Fruit fly (Drosophila melanogaster) whole organism, embryonic: ENCODE data around the gene Frmd5.

Experiments used
- Atf6 ChIP-seq: fragments of 200-800 bp; sonication (Bioruptor generic); IDR thresholded peaks from 2 replicates; pipeline ENCODE4 v1.3.6; 2022; ENCODE audit warnings: missing biosample characterization, missing genetic modification characterization
- BEAF-32 ChIP-seq: fragments of 200-800 bp; sonication (Bioruptor generic); optimal IDR thresholded peaks from 3 replicates; lab custom pipeline; 2017; ENCODE audit warnings: missing biosample characterization, missing genetic modification characterization, mild to moderate bottlenecking, moderate library complexity, missing genetic modification reagents
- CG10147 ChIP-seq: fragments of 200-800 bp; sonication (Bioruptor generic); optimal IDR thresholded peaks from 2 replicates; lab custom pipeline; 2019; ENCODE audit warnings: missing biosample characterization, mild to moderate bottlenecking, missing genetic modification characterization, moderate library complexity
- CG10321 ChIP-seq: fragments of 200-800 bp; sonication (Bioruptor generic); IDR thresholded peaks from 2 replicates; pipeline ENCODE4 v1.3.6; 2022; ENCODE audit warnings: missing biosample characterization, missing genetic modification characterization
- CG11560 ChIP-seq: fragments of 200-800 bp; sonication (Bioruptor generic); IDR thresholded peaks from 3 replicates; pipeline ENCODE4 v1.3.6; 2022; ENCODE audit warnings: missing biosample characterization, missing genetic modification characterization
- CG13287 ChIP-seq: fragments of 200-800 bp; sonication (Bioruptor generic); IDR thresholded peaks from 2 replicates; pipeline ENCODE4 v1.3.6; 2022; ENCODE audit warnings: missing biosample characterization, missing genetic modification characterization; ENCODE audit not compliant: partially characterized antibody
- CG14860 ChIP-seq: fragments of 200-800 bp; sonication (Bioruptor generic); IDR thresholded peaks from 3 replicates; pipeline ENCODE4 v1.3.6; 2022; ENCODE audit warnings: missing biosample characterization, missing genetic modification characterization; ENCODE audit not compliant: partially characterized antibody
- CG17328 ChIP-seq: fragments of 200-800 bp; sonication (Bioruptor generic); IDR thresholded peaks from 2 replicates; pipeline ENCODE4 v1.3.6; 2022; ENCODE audit warnings: missing biosample characterization, missing genetic modification characterization
- CG17612 ChIP-seq: fragments of 200-800 bp; sonication (Bioruptor generic); IDR thresholded peaks from 2 replicates; pipeline ENCODE4 v1.3.6; 2022; ENCODE audit warnings: missing biosample characterization, missing genetic modification characterization
- CG2129 ChIP-seq: fragments of 200-800 bp; sonication (Bioruptor generic); IDR thresholded peaks from 2 replicates; pipeline ENCODE4 v1.3.6; 2022; ENCODE audit warnings: missing biosample characterization, missing genetic modification characterization; ENCODE audit not compliant: partially characterized antibody
- CG30020 ChIP-seq: fragments of 200-800 bp; optimal IDR thresholded peaks from 2 replicates; lab custom pipeline; 2019; ENCODE audit warnings: missing biosample characterization, mild to moderate bottlenecking, missing genetic modification characterization, moderate library complexity
- CG32772 ChIP-seq: fragments of 200-800 bp; sonication (Bioruptor generic); IDR thresholded peaks from 2 replicates; pipeline ENCODE4 v1.3.6; 2022; ENCODE audit warnings: missing biosample characterization, missing genetic modification characterization
- CG3407 ChIP-seq: fragments of 200-800 bp; sonication (Bioruptor generic); optimal IDR thresholded peaks from 2 replicates; lab custom pipeline; 2018; ENCODE audit warnings: missing biosample characterization, mild to moderate bottlenecking, missing genetic modification characterization
- CG3726 ChIP-seq: fragments of 200-800 bp; sonication (Bioruptor generic); IDR thresholded peaks from 3 replicates; pipeline ENCODE4, ENCODE4 v1.3.6; 2022; ENCODE audit warnings: missing biosample characterization, missing genetic modification characterization
- CG4404 ChIP-seq: fragments of 200-800 bp; sonication (Bioruptor generic); IDR thresholded peaks from 2 replicates; pipeline ENCODE4 v1.3.6; 2022; ENCODE audit warnings: missing biosample characterization, missing genetic modification characterization
- CG6254 ChIP-seq: fragments of 200-800 bp; sonication (Bioruptor generic); optimal IDR thresholded peaks from 3 replicates; lab custom pipeline; 2017; ENCODE audit warnings: mild to moderate bottlenecking, missing biosample characterization, missing genetic modification reagents, missing genetic modification characterization
- CG6813 ChIP-seq: fragments of 200-800 bp; sonication (Bioruptor generic); optimal IDR thresholded peaks from 2 replicates; lab custom pipeline; 2017; ENCODE audit warnings: missing biosample characterization, missing genetic modification characterization, mild to moderate bottlenecking, moderate library complexity, missing genetic modification reagents
- CG8944 ChIP-seq: fragments of 200-800 bp; sonication (Bioruptor generic); optimal IDR thresholded peaks from 3 replicates; lab custom pipeline; 2016; ENCODE audit warnings: missing biosample characterization, missing genetic modification characterization
- D19B ChIP-seq: fragments of 200-800 bp; sonication (Bioruptor generic); optimal IDR thresholded peaks from 2 replicates; lab custom pipeline; 2017; ENCODE audit warnings: missing biosample characterization, mild to moderate bottlenecking, missing genetic modification characterization
- Dbx ChIP-seq: fragments of 200-800 bp; sonication (Bioruptor generic); IDR thresholded peaks from 3 replicates; pipeline ENCODE4 v1.3.6; 2022; ENCODE audit warnings: missing biosample characterization, missing genetic modification characterization
- HLHmδ ChIP-seq: fragments of 200-800 bp; sonication (Bioruptor generic); optimal IDR thresholded peaks from 2 replicates; lab custom pipeline; 2018; ENCODE audit warnings: missing biosample characterization, mild to moderate bottlenecking, missing genetic modification characterization, moderate library complexity
- Kr ChIP-seq: fragments of 200-800 bp; sonication (Bioruptor generic); optimal IDR thresholded peaks from 2 replicates; lab custom pipeline; 2017; ENCODE audit warnings: missing biosample characterization, mild to moderate bottlenecking, missing genetic modification characterization
- MESR4 ChIP-seq: fragments of 200-800 bp; sonication (Bioruptor generic); optimal IDR thresholded peaks from 2 replicates; lab custom pipeline; 2018; ENCODE audit warnings: missing biosample characterization, mild to moderate bottlenecking, missing genetic modification characterization, moderate library complexity
- Rfx ChIP-seq: fragments of 200-800 bp; sonication (Bioruptor generic); IDR thresholded peaks from 2 replicates; pipeline ENCODE4 v1.3.6; 2022; ENCODE audit warnings: missing biosample characterization, missing genetic modification characterization
- ase ChIP-seq: fragments of 200-800 bp; sonication (Bioruptor generic); IDR thresholded peaks from 3 replicates; pipeline ENCODE4 v1.3.6; 2022; ENCODE audit warnings: missing biosample characterization, missing genetic modification characterization
- ash1 ChIP-seq: fragments of 200-800 bp; sonication (Bioruptor generic); optimal IDR thresholded peaks from 2 replicates; lab custom pipeline; 2018; ENCODE audit warnings: missing biosample characterization, mild to moderate bottlenecking, missing genetic modification characterization
- ato ChIP-seq: fragments of 200-800 bp; sonication (Bioruptor generic); IDR thresholded peaks from 2 replicates; pipeline ENCODE4 v1.3.6; 2022; ENCODE audit warnings: missing biosample characterization, missing genetic modification characterization; ENCODE audit not compliant: partially characterized antibody
- az2 ChIP-seq: fragments of 200-800 bp; sonication (Bioruptor generic); optimal IDR thresholded peaks from 3 replicates; lab custom pipeline; 2016; ENCODE audit warnings: missing biosample characterization, missing genetic modification characterization
- chn ChIP-seq: fragments of 200-800 bp; sonication (Bioruptor generic); optimal IDR thresholded peaks from 2 replicates; lab custom pipeline; 2016; ENCODE audit warnings: missing biosample characterization, missing genetic modification characterization
- crc ChIP-seq: fragments of 200-800 bp; sonication (Bioruptor generic); optimal IDR thresholded peaks from 2 replicates; lab custom pipeline; 2016; ENCODE audit warnings: missing biosample characterization, missing genetic modification characterization
- dan ChIP-seq: fragments of 200-800 bp; sonication (Bioruptor generic); IDR thresholded peaks from 2 replicates; pipeline ENCODE4 v1.3.6; 2022; ENCODE audit warnings: missing biosample characterization, missing genetic modification characterization
- dati ChIP-seq: fragments of 200-800 bp; sonication (Bioruptor generic); IDR thresholded peaks from 2 replicates; pipeline ENCODE4 v1.3.6; 2022; ENCODE audit warnings: missing biosample characterization, missing genetic modification characterization
- dimm ChIP-seq: fragments of 200-800 bp; sonication (Bioruptor generic); IDR thresholded peaks from 2 replicates; pipeline ENCODE4 v1.3.6; 2022; ENCODE audit warnings: missing biosample characterization, missing genetic modification characterization
- dmrt11E ChIP-seq: fragments of 200-800 bp; sonication (Bioruptor generic); optimal IDR thresholded peaks from 3 replicates; lab custom pipeline; 2018; ENCODE audit warnings: missing biosample characterization, mild to moderate bottlenecking, missing genetic modification characterization, moderate library complexity
- ewg ChIP-seq: fragments of 200-800 bp; sonication (Bioruptor generic); optimal IDR thresholded peaks from 3 replicates; lab custom pipeline; 2017; ENCODE audit warnings: mild to moderate bottlenecking, missing biosample characterization, missing genetic modification reagents, missing genetic modification characterization
- gcm ChIP-seq: fragments of 200-800 bp; sonication (Bioruptor generic); optimal IDR thresholded peaks from 2 replicates; lab custom pipeline; 2019; ENCODE audit warnings: missing biosample characterization, mild to moderate bottlenecking, missing genetic modification characterization, moderate library complexity
- gro ChIP-seq: fragments of 200-800 bp; sonication (Bioruptor generic); optimal IDR thresholded peaks from 2 replicates; lab custom pipeline; 2016; ENCODE audit warnings: missing biosample characterization, missing genetic modification characterization
- gt ChIP-seq: fragments of 200-800 bp; sonication (Bioruptor generic); IDR thresholded peaks from 2 replicates; pipeline ENCODE4 v1.3.6; 2022; ENCODE audit warnings: missing biosample characterization, missing genetic modification characterization
- ham ChIP-seq: fragments of 200-800 bp; sonication (Bioruptor generic); IDR thresholded peaks from 2 replicates; pipeline ENCODE4 v1.3.6; 2022; ENCODE audit warnings: missing biosample characterization, missing genetic modification characterization
- jing ChIP-seq: fragments of 200-800 bp; sonication (Bioruptor generic); optimal IDR thresholded peaks from 2 replicates; lab custom pipeline; 2018; ENCODE audit warnings: missing biosample characterization, mild to moderate bottlenecking, missing genetic modification characterization
- lbe ChIP-seq: fragments of 200-800 bp; sonication (Bioruptor generic); optimal IDR thresholded peaks from 2 replicates; lab custom pipeline; 2016; ENCODE audit warnings: missing biosample characterization, mild to moderate bottlenecking, missing genetic modification characterization
- lilli ChIP-seq: fragments of 200-800 bp; sonication (Bioruptor generic); optimal IDR thresholded peaks from 3 replicates; lab custom pipeline; 2016; ENCODE audit warnings: missing biosample characterization, missing genetic modification characterization
- onecut ChIP-seq: fragments of 200-800 bp; sonication (Bioruptor generic); IDR thresholded peaks from 2 replicates; pipeline ENCODE4 v1.3.6; 2022; ENCODE audit warnings: missing biosample characterization, missing genetic modification characterization
- p53 ChIP-seq: fragments of 200-800 bp; sonication (Bioruptor generic); optimal IDR thresholded peaks from 2 replicates; lab custom pipeline; 2016; ENCODE audit warnings: missing biosample characterization, missing genetic modification characterization
- salm ChIP-seq: fragments of 200-800 bp; sonication (Bioruptor generic); optimal IDR thresholded peaks from 2 replicates; lab custom pipeline; 2018; ENCODE audit warnings: missing biosample characterization, mild to moderate bottlenecking, missing genetic modification characterization
- schlank ChIP-seq: fragments of 200-800 bp; sonication (Bioruptor generic); optimal IDR thresholded peaks from 2 replicates; lab custom pipeline; 2018; ENCODE audit warnings: missing biosample characterization, mild to moderate bottlenecking, missing genetic modification characterization
- sens ChIP-seq: fragments of 200-800 bp; sonication (Bioruptor generic); peaks from one replicate; lab custom pipeline; 2016; ENCODE audit warnings: missing biosample characterization, missing genetic modification characterization
- slbo ChIP-seq: fragments of 200-800 bp; sonication (Bioruptor generic); IDR thresholded peaks from 2 replicates; pipeline ENCODE4 v1.3.6; 2022; ENCODE audit warnings: missing biosample characterization, missing genetic modification characterization
- vnd ChIP-seq: fragments of 200-800 bp; sonication (Bioruptor generic); IDR thresholded peaks from 3 replicates; pipeline ENCODE4 v1.3.6; 2022; ENCODE audit warnings: missing biosample characterization, missing genetic modification characterization; ENCODE audit not compliant: partially characterized antibody
- wek ChIP-seq: fragments of 200-800 bp; sonication (Bioruptor generic); optimal IDR thresholded peaks from 3 replicates; lab custom pipeline; 2018; ENCODE audit warnings: missing biosample characterization, mild to moderate bottlenecking, missing genetic modification characterization, moderate library complexity

The Frmd5 gene

DNA sequence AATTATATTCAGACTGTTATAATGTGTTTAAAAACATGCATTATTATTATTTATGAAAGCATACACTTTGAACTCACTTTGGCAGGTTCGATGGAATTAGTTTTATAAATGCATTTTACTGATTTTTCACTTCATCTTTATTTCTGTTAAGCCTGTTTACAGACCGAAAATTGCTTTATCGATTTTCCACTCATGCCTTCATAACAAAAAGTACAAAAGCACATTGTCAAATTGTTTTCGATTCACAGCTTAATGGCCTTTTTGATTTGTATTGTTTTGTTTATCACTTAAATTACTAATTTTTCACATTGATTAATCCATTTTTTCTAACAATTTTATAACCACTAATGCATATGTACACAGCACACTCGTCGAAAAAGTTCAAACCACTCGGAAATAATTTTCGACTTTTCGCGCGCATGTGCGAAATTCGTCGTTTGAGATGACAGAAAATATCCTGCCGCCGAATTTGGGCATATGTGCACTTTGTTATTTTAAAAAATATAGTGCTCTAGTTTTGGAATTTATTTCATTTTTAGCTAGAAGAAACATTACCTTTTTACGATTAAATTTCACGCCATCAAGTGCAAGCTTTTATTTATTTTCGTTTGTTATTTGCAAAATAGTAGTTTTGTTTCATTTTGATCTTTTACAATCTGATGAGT lies 29.5 kb downstream of the Frmd5 start, which contains the start of gene rho-5 (continued):
- TF ChIP-seq lilli (GFP tag; lab: Kevin White, UChicago): peak; percentile 15
- no peak for TF ChIP-seq schlank (tag; lab: Kevin White, UChicago)
- no peak for TF ChIP-seq dmrt11E
- no peak for TF ChIP-seq Dbx (GFP tag; lab: Robert Waterston, UW)
- TF ChIP-seq CG14860 (GFP tag; lab: Robert Waterston, UW): no peak
- no peak for TF ChIP-seq CG11560 (tag; lab: Robert Waterston, UW)
- TF ChIP-seq salm: no peak
- TF ChIP-seq CG4404 (GFP tag; lab: Robert Waterston, UW): no peak
- TF ChIP-seq ewg (GFP tag; lab: Kevin White, UChicago): peak; percentile 97
- TF ChIP-seq MESR4: peak; percentile 7
- TF ChIP-seq gro (GFP tag; lab: Kevin White, UChicago): peak; percentile 6
- no peak for TF ChIP-seq ase (GFP tag; lab: Robert Waterston, UW)
- no peak for TF ChIP-seq jing (GFP tag; lab: Kevin White, UChicago)
- TF ChIP-seq CG32772 (GFP tag; lab: Robert Waterston, UW): no peak
- no peak for TF ChIP-seq ato (GFP tag; lab: Robert Waterston, UW)
- no peak for TF ChIP-seq CG10147
- TF ChIP-seq CG2129 (GFP tag; lab: Robert Waterston, UW): no peak
- TF ChIP-seq CG6813 (GFP tag; lab: Kevin White, UChicago): no peak
- TF ChIP-seq Kr (GFP tag; lab: Kevin White, UChicago): no peak
- no peak for TF ChIP-seq HLHmδ (GFP tag; lab: Kevin White, UChicago)
- TF ChIP-seq CG3407: no peak
- no peak for TF ChIP-seq ham (GFP tag; lab: Robert Waterston, UW)
- no peak for TF ChIP-seq CG6254 (GFP tag; lab: Kevin White, UChicago)
- no peak for TF ChIP-seq dan (GFP tag; lab: Robert Waterston, UW)
- TF ChIP-seq vnd (GFP tag; lab: Robert Waterston, UW): no peak
- TF ChIP-seq gcm (GFP tag; lab: Kevin White, UChicago): no peak
- peak; percentile 65 for TF ChIP-seq D19B
- no peak for TF ChIP-seq dimm (GFP tag; lab: Robert Waterston, UW)
- no peak for TF ChIP-seq lbe
- TF ChIP-seq gt (GFP tag; lab: Robert Waterston, UW): no peak
- TF ChIP-seq sens (GFP tag; lab: Kevin White, UChicago): peak; percentile 53
- no peak for TF ChIP-seq crc (GFP tag; lab: Kevin White, UChicago)
- peak; percentile 93 for TF ChIP-seq onecut
- TF ChIP-seq CG17328 (GFP tag; lab: Robert Waterston, UW): 0 out of 2 replicates have a peak, but pooled peaks have one; percentile 28
- TF ChIP-seq az2 (GFP tag; lab: Kevin White, UChicago): no peak
- TF ChIP-seq CG30020 (tag; lab: Kevin White, UChicago): peak; percentile 13
- TF ChIP-seq dati (GFP tag; lab: Robert Waterston, UW): no peak
- TF ChIP-seq Rfx (GFP tag; lab: Robert Waterston, UW): peak; percentile 45; the same call in 1 of the 2 replicates
- no peak for TF ChIP-seq CG3726 (GFP tag; lab: Robert Waterston, UW)
- TF ChIP-seq CG8944 (GFP tag; lab: Kevin White, UChicago): no peak
- no peak for TF ChIP-seq CG10321 (GFP tag; lab: Robert Waterston, UW)
- no peak for TF ChIP-seq p53
- TF ChIP-seq slbo (GFP tag; lab: Robert Waterston, UW): peak; percentile 34; the same call in 1 of the 2 replicates
- TF ChIP-seq CG13287: no peak
- TF ChIP-seq Atf6 (GFP tag; lab: Robert Waterston, UW): no peak
- TF ChIP-seq chn (GFP tag; lab: Kevin White, UChicago): no peak
- peak; percentile 8 for TF ChIP-seq BEAF-32
- no peak for TF ChIP-seq ash1 (GFP tag; lab: Kevin White, UChicago)
- no peak for TF ChIP-seq CG17612 (GFP tag; lab: Robert Waterston, UW)
- TF ChIP-seq wek: no peak
